Worm (Caenorhabditis elegans): ENCODE data around the gene F32D1.8.
A peak's percentile ranks its signal among the peaks of the same experiment; 100 is the strongest.

DNA sequence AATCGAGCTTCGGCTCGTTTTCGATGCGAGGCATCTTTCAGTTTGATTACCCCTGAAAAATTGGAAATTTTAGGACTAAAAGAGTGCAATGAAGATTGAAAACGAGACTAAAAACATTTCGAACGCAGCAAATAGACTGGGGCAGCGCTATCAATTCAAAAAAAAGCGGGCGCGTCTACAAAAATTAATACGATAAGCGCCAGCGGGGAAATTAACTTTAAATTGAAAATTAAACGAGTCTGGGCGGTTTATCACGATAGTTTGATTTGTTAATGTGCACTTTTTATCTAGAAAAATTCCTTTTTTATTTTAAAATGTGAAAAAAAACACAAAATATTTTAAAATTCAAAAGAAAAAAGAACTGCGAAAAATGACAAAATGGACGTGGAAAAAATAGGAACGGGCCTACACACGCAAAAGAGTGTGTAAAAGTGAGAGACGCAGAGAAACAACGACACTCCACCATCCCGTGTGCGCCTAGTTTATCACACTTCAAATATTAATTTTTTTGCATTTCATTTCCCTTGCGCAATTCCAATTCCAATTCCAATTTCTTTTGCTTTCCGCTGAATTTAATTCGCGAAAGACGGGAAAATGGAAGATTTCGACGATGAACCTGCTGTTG lies 6.1 kb downstream of the F32D1.8 start, which contains the start of the genes gmpr-1 and fipp-1:
- no peak for TF ChIP-seq nhr-6 (tag; optimal IDR thresholded peaks at IDR 0.05)
- no peak for TF ChIP-seq egl-27 (tag; optimal IDR thresholded peaks at IDR 0.05)
- no peak for TF ChIP-seq unc-62 (GFP tag; optimal IDR thresholded peaks at IDR 0.05 in 1 of 2)
- no peak for TF ChIP-seq unc-62 (tag; optimal IDR thresholded peaks at IDR 0.05)
- no peak for TF ChIP-seq nhr-48 (tag; optimal IDR thresholded peaks at IDR 0.05)
- TF ChIP-seq mdt-29 (GFP tag; IDR thresholded peaks at IDR 0.05): no peak
- TF ChIP-seq ama-1 (optimal IDR thresholded peaks at IDR 0.05): no peak
- TF ChIP-seq dve-1 (tag; optimal IDR thresholded peaks at IDR 0.05; ENCODE audit: insufficient read depth): peak; percentile 51
- TF ChIP-seq fkh-10 (GFP tag; optimal IDR thresholded peaks at IDR 0.05): no peak
- peak in 1 of 2 experiments; percentile 73 for TF ChIP-seq lsy-2 (tag; optimal IDR thresholded peaks at IDR 0.05)
- no peak for TF ChIP-seq lin-15B (tag; optimal IDR thresholded peaks at IDR 0.05)

All from whole organism, L4 larva.